Fruit fly (Drosophila melanogaster) Kc167 (cell line): ENCODE measurements around the gene CG6454.

Source experiments
- Myc ChIP-seq: fragments of >200 bp; optimal IDR thresholded peaks from 2 replicates; lab custom pipeline; 2017; ENCODE audit warnings: missing external identifiers
- h ChIP-seq: fragments of >200 bp; optimal IDR thresholded peaks from 3 replicates; lab custom pipeline; 2018; ENCODE audit warnings: missing external identifiers
- psq ChIP-seq: fragments of >200 bp; optimal IDR thresholded peaks from 2 replicates; lab custom pipeline; 2017; ENCODE audit warnings: missing external identifiers

- TF ChIP-seq Myc (no peak), psq (lab: Kevin White, UChicago) (no peak), h (no peak)
These were observed 20.3 kb downstream of the CG6454 start, which contains the start of gene CG13614 for dm6 chr3R:24369268-24369667.
